Worm (Caenorhabditis elegans) whole organism, L4 larva: ENCODE measurements around the gene T28D9.16.

Source experiments
- D1046.2 ChIP-seq: fragments of 200-800 bp; sonication (Bioruptor generic); IDR thresholded peaks from 2 replicates; pipeline ENCODE4 v1.3.6; 2022; ENCODE audit warnings: missing genetic modification characterization, missing compliant biosample characterization
- F10B5.3 ChIP-seq: sonication (generic microtip); optimal IDR thresholded peaks from 2 replicates; lab custom pipeline; 2016; ENCODE audit warnings: mild to moderate bottlenecking, missing genetic modification characterization, missing compliant biosample characterization
- F26F4.8 ChIP-seq: fragments of 200-800 bp; sonication (Bioruptor generic); conservative IDR thresholded peaks from 2 replicates; pipeline ENCODE4 v1.3.6; 2022; ENCODE audit warnings: missing genetic modification characterization, missing compliant biosample characterization
- R02D3.7 ChIP-seq: fragments of 150-350 bp; sonication (generic microtip); optimal IDR thresholded peaks from 3 replicates; lab custom pipeline; 2014; ENCODE audit warnings: missing biosample characterization, missing genetic modification characterization
- T20F7.1 ChIP-seq: fragments of 200-800 bp; sonication (Bioruptor generic); optimal IDR thresholded peaks from 2 replicates; lab custom pipeline; 2018; ENCODE audit warnings: mild to moderate bottlenecking, missing genetic modification characterization, missing compliant biosample characterization
- T26A8.4 ChIP-seq: fragments of 200-800 bp; sonication (Bioruptor generic); IDR thresholded peaks from 2 replicates; pipeline ENCODE4 v1.3.6; 2022; ENCODE audit warnings: missing genetic modification characterization, missing compliant biosample characterization
- Y105C5A.15 ChIP-seq: fragments of 200-800 bp; sonication (Bioruptor generic); IDR thresholded peaks from 2 replicates; pipeline ENCODE4 v1.3.6; 2022; ENCODE audit warnings: missing genetic modification characterization, missing compliant biosample characterization
- ZK337.2 ChIP-seq: fragments of 200-800 bp; sonication (Bioruptor generic); IDR thresholded peaks from 2 replicates; pipeline ENCODE4 v1.3.6; 2022; ENCODE audit warnings: missing genetic modification reagents, missing genetic modification characterization, missing compliant biosample characterization
- ZK546.5 ChIP-seq, 2 experiments: sonication (generic microtip); optimal IDR thresholded peaks; 2 replicates each; lab custom pipeline; 2017; ENCODE audit warnings: missing biosample characterization in 2 of 2, missing genetic modification characterization in 2 of 2
- aha-1 ChIP-seq: fragments of 150-350 bp; peaks from one replicate; lab custom pipeline; 2014; ENCODE audit warnings: missing biosample characterization, missing genetic modification characterization
- aly-2 ChIP-seq: sonication (generic microtip); optimal IDR thresholded peaks from 2 replicates; lab custom pipeline; 2018; ENCODE audit warnings: missing biosample characterization, missing genetic modification characterization
- arid-1 ChIP-seq: fragments of 200-800 bp; sonication (Bioruptor generic); conservative IDR thresholded peaks from 2 replicates; pipeline ENCODE4 v1.3.6; 2022; ENCODE audit warnings: missing genetic modification reagents, missing genetic modification characterization, missing compliant biosample characterization
- ceh-32 ChIP-seq: sonication (generic microtip); optimal IDR thresholded peaks from 2 replicates; lab custom pipeline; 2016; ENCODE audit warnings: mild to moderate bottlenecking, missing genetic modification characterization, missing compliant biosample characterization; ENCODE audit not compliant: poor library complexity
- ctbp-1 ChIP-seq: fragments of 200-800 bp; sonication (Bioruptor generic); IDR thresholded peaks from 2 replicates; pipeline ENCODE4 v1.3.6; 2022; ENCODE audit warnings: missing genetic modification reagents, missing genetic modification characterization, missing compliant biosample characterization
- dve-1 ChIP-seq: sonication (generic microtip); optimal IDR thresholded peaks from 2 replicates; lab custom pipeline; 2017; ENCODE audit warnings: antibody characterized with exemption, mild to moderate bottlenecking, missing genetic modification characterization, missing compliant biosample characterization; ENCODE audit not compliant: insufficient read depth
- egl-27 ChIP-seq: sonication (generic microtip); optimal IDR thresholded peaks from 3 replicates; lab custom pipeline; 2017; ENCODE audit warnings: missing biosample characterization, missing genetic modification reagents, missing genetic modification characterization
- hmg-1.1 ChIP-seq: fragments of 200-800 bp; sonication (Bioruptor generic); IDR thresholded peaks from 2 replicates; pipeline ENCODE4 v1.3.6; 2022; ENCODE audit warnings: missing genetic modification reagents, missing genetic modification characterization, missing compliant biosample characterization
- lim-7 ChIP-seq: fragments of 200-800 bp; sonication (Bioruptor generic); IDR thresholded peaks from 2 replicates; pipeline ENCODE4 v1.3.6; 2022; ENCODE audit warnings: missing genetic modification characterization, missing compliant biosample characterization
- lin-38 ChIP-seq: fragments of 200-800 bp; sonication (Bioruptor generic); IDR thresholded peaks from 2 replicates; pipeline ENCODE4 v1.3.6; 2022; ENCODE audit warnings: missing genetic modification reagents, missing genetic modification characterization, missing compliant biosample characterization
- lin-39 ChIP-seq: fragments of 150-350 bp; optimal IDR thresholded peaks from 2 replicates; lab custom pipeline; 2014; ENCODE audit warnings: missing biosample characterization, missing genetic modification reagents, missing genetic modification characterization
- lsy-2 ChIP-seq, 2 experiments: fragments of 150-350 bp in 1 of 2; sonication (generic microtip) in 1 of 2; optimal IDR thresholded peaks; 2 replicates each; lab custom pipeline; 2014 to 2017; ENCODE audit warnings: missing biosample characterization in 2 of 2, missing genetic modification characterization in 2 of 2
- mdl-1 ChIP-seq, 2 experiments: fragments of 150-350 bp in 1 of 2; sonication (generic microtip) in 1 of 2; optimal IDR thresholded peaks; 2 replicates each; lab custom pipeline; 2014 to 2017; ENCODE audit warnings: missing biosample characterization in 2 of 2, missing genetic modification characterization in 2 of 2
- mdt-29 ChIP-seq: fragments of 200-800 bp; sonication (Bioruptor generic); IDR thresholded peaks from 2 replicates; pipeline ENCODE4 v1.3.6; 2022; ENCODE audit warnings: missing genetic modification reagents, missing genetic modification characterization, missing compliant biosample characterization
- mep-1 ChIP-seq: fragments of 150-350 bp; sonication (generic microtip); optimal IDR thresholded peaks from 3 replicates; lab custom pipeline; 2014; ENCODE audit warnings: missing biosample characterization, missing genetic modification characterization
- mes-2 ChIP-seq: sonication (generic microtip); optimal IDR thresholded peaks from 2 replicates; lab custom pipeline; 2016; ENCODE audit warnings: missing genotype, mild to moderate bottlenecking, missing genetic modification characterization, missing compliant biosample characterization; ENCODE audit not compliant: poor library complexity, severe bottlenecking
- nhr-10 ChIP-seq: fragments of 150-350 bp; optimal IDR thresholded peaks from 2 replicates; lab custom pipeline; 2014; ENCODE audit warnings: missing biosample characterization, missing genetic modification characterization
- nhr-111 ChIP-seq: fragments of 200-800 bp; sonication (Bioruptor generic); optimal IDR thresholded peaks from 2 replicates; lab custom pipeline; 2018; ENCODE audit warnings: mild to moderate bottlenecking, missing genetic modification characterization, missing compliant biosample characterization
- nhr-237 ChIP-seq: sonication (generic microtip); optimal IDR thresholded peaks from 2 replicates; lab custom pipeline; 2017; ENCODE audit warnings: missing biosample characterization, missing genetic modification characterization
- nhr-25 ChIP-seq: sonication (generic microtip); optimal IDR thresholded peaks from 2 replicates; lab custom pipeline; 2017; ENCODE audit warnings: missing genetic modification characterization, mild to moderate bottlenecking, missing compliant biosample characterization, antibody characterized with exemption, moderate library complexity, borderline replicate concordance; ENCODE audit not compliant: insufficient read depth
- nhr-42 ChIP-seq: fragments of 200-800 bp; sonication (Bioruptor generic); IDR thresholded peaks from 2 replicates; pipeline ENCODE4 v1.3.6; 2022; ENCODE audit warnings: missing genetic modification characterization, missing compliant biosample characterization
- pha-4 ChIP-seq, 2 experiments: fragments of 150-350 bp in 1 of 2; fragments of 200-800 bp in 1 of 2; sonication (Bioruptor generic) in 1 of 2; IDR thresholded peaks in 1 of 2; optimal IDR thresholded peaks in 1 of 2; 2 replicates each; pipeline versions ENCODE4 v1.3.6 to Lab custom; 2014 to 2022; ENCODE audit warnings: missing genetic modification characterization in 2 of 2, missing genetic modification reagents in 2 of 2, missing biosample characterization in 1 of 2, missing compliant biosample characterization in 1 of 2
- php-3 ChIP-seq: fragments of 200-800 bp; sonication (Bioruptor generic); IDR thresholded peaks from 2 replicates; pipeline ENCODE4 v1.3.6; 2022; ENCODE audit warnings: missing genetic modification reagents, missing genetic modification characterization, missing compliant biosample characterization
- rbr-2 ChIP-seq: sonication (generic microtip); optimal IDR thresholded peaks from 2 replicates; lab custom pipeline; 2016; ENCODE audit warnings: missing genotype, missing genetic modification characterization, missing compliant biosample characterization
- skn-1 ChIP-seq: fragments of 150-350 bp; optimal IDR thresholded peaks from 2 replicates; lab custom pipeline; 2014; ENCODE audit warnings: missing biosample characterization, missing genetic modification characterization
- snpc-4 ChIP-seq: fragments of 150-350 bp; optimal IDR thresholded peaks from 2 replicates; lab custom pipeline; 2014; ENCODE audit warnings: missing biosample characterization, missing genetic modification characterization
- spr-3 ChIP-seq: fragments of 200-800 bp; sonication (Bioruptor generic); optimal IDR thresholded peaks from 2 replicates; lab custom pipeline; 2018; ENCODE audit warnings: mild to moderate bottlenecking, missing genetic modification characterization, missing compliant biosample characterization
- tra-1 ChIP-seq: fragments of 200-800 bp; sonication (Bioruptor generic); IDR thresholded peaks from 2 replicates; pipeline ENCODE4 v1.3.6; 2022; ENCODE audit warnings: missing genetic modification reagents, missing genetic modification characterization, missing compliant biosample characterization
- unc-62 ChIP-seq, 3 experiments: fragments of 150-350 bp in 1 of 3; sonication (generic microtip); optimal IDR thresholded peaks in 2 of 3; peaks in 1 of 3; 1 replicate in 1 of 3; 2 replicates in 2 of 3; lab custom pipeline; 2014 to 2017; ENCODE audit warnings: missing biosample characterization in 3 of 3, missing genetic modification characterization in 3 of 3, missing genetic modification reagents in 3 of 3, missing genotype in 1 of 3
- vab-7 ChIP-seq: fragments of 200-800 bp; sonication (Bioruptor generic); IDR thresholded peaks from 2 replicates; pipeline ENCODE4 v1.3.6; 2022; ENCODE audit warnings: missing genetic modification reagents, missing genetic modification characterization, missing compliant biosample characterization
- zip-11 ChIP-seq: fragments of 200-800 bp; sonication (Bioruptor generic); IDR thresholded peaks from 2 replicates; pipeline ENCODE4 v1.3.6; 2022; ENCODE audit warnings: missing genetic modification characterization, missing compliant biosample characterization
- ztf-7 ChIP-seq: fragments of 150-350 bp; optimal IDR thresholded peaks from 2 replicates; lab custom pipeline; 2014; ENCODE audit warnings: missing biosample characterization, missing genetic modification characterization

The T28D9.16 gene

ce11 chrII:6500161-6500560 lies 24.7 kb downstream of the T28D9.16 start, which contains the start of gene R05G9.5:
Gene R05G9.5 (minus strand): TSS chrII:6500261.
- TF ChIP-seq spr-3 (GFP tag; lab: Kevin White, UChicago) = no peak
- no peak for TF ChIP-seq hmg-1.1 (GFP tag; lab: Robert Waterston, UW)

- TF ChIP-seq pha-4 (GFP tag; IDR thresholded peaks at IDR 0.05; lab: Robert Waterston, UW) = no peak
- TF ChIP-seq pha-4 (tag; optimal IDR thresholded peaks at IDR 0.05; lab: Kevin White, UChicago) = no peak
- TF ChIP-seq mep-1 (tag; lab: Kevin White, UChicago) = no peak
- no peak for TF ChIP-seq dve-1
- no peak for TF ChIP-seq D1046.2 (GFP tag; lab: Robert Waterston, UW)
Measured at ce11 chrII:6501420-6501819, 25.9 kb downstream of the T28D9.16 start, which contains the start of gene R05G9.3. Gene R05G9.3 (minus strand): TSS chrII:6501520.

ce11 chrII:6502826-6503225 lies 27.3 kb downstream of the T28D9.16 start, which contains the start of gene R05G9.1:
Gene R05G9.1 (plus strand): TSS chrII:6503168.
- TF ChIP-seq aha-1 (tag; lab: Kevin White, UChicago) = no peak
- TF ChIP-seq ztf-7 (tag; lab: Kevin White, UChicago) = no peak
- no peak for TF ChIP-seq lin-39 (tag; lab: Kevin White, UChicago)
- no peak for TF ChIP-seq mes-2
- no peak for TF ChIP-seq dve-1
- no peak for TF ChIP-seq ceh-32 (tag; lab: Kevin White, UChicago)
- TF ChIP-seq lin-38 = no peak
- TF ChIP-seq hmg-1.1 (GFP tag; lab: Robert Waterston, UW) = no peak
- no peak for TF ChIP-seq T26A8.4
- no peak for TF ChIP-seq R02D3.7
- TF ChIP-seq, all 104 proteins: peak for 0

- peak in 1 of 2 experiments; percentile 94 for TF ChIP-seq unc-62 (GFP tag; optimal IDR thresholded peaks at IDR 0.05 in 1 of 2; lab: Kevin White, UChicago)
- TF ChIP-seq unc-62 (tag; optimal IDR thresholded peaks at IDR 0.05; lab: Kevin White, UChicago) = no peak
- TF ChIP-seq R02D3.7 = no peak
- TF ChIP-seq ctbp-1 (GFP tag; lab: Robert Waterston, UW) = no peak
Measured at ce11 chrII:6513357-6513756, 37.9 kb downstream of the T28D9.16 start.

ce11 chrII:6513911-6514310 lies 38.4 kb downstream of the T28D9.16 start, which contains the start of gene R05G9R.1:
Gene R05G9R.1 (minus strand): TSS chrII:6514011.
- TF ChIP-seq zip-11 (GFP tag; lab: Robert Waterston, UW) = no peak
- TF ChIP-seq lin-38 = no peak
- TF ChIP-seq ZK546.5 (tag; optimal IDR thresholded peaks at IDR 0.05; lab: Kevin White, UChicago) = no peak
- TF ChIP-seq aly-2 = no peak
- no peak for TF ChIP-seq nhr-237
- TF ChIP-seq nhr-111 = no peak
- no peak for TF ChIP-seq F10B5.3 (tag; lab: Kevin White, UChicago)
- no peak for TF ChIP-seq T20F7.1
- TF ChIP-seq T26A8.4 = no peak
- TF ChIP-seq, all 104 proteins: peak for 0

- TF ChIP-seq lim-7 (GFP tag; lab: Robert Waterston, UW) (no peak), F26F4.8 (no peak), egl-27 (tag; lab: Kevin White, UChicago) (no peak), arid-1 (GFP tag; lab: Robert Waterston, UW) (no peak), spr-3 (GFP tag; lab: Kevin White, UChicago) (no peak), ZK337.2 (GFP tag; lab: Robert Waterston, UW) (no peak), nhr-42 (GFP tag; lab: Robert Waterston, UW) (no peak), lsy-2 (tag; optimal IDR thresholded peaks at IDR 0.05; lab: Kevin White, UChicago) (no peak), php-3 (GFP tag; lab: Robert Waterston, UW) (no peak), Y105C5A.15 (GFP tag; lab: Robert Waterston, UW) (no peak), mdl-1 (tag; optimal IDR thresholded peaks at IDR 0.05; lab: Kevin White, UChicago) (no peak), nhr-237 (no peak), mdt-29 (GFP tag; lab: Robert Waterston, UW) (no peak), rbr-2 (tag; lab: Kevin White, UChicago) (no peak), tra-1 (GFP tag; lab: Robert Waterston, UW) (no peak), vab-7 (GFP tag; lab: Robert Waterston, UW) (no peak), skn-1 (no peak), nhr-10 (tag; lab: Kevin White, UChicago) (no peak), snpc-4 (tag; lab: Kevin White, UChicago) (no peak), nhr-25 (no peak)
Measured at ce11 chrII:6516276-6516675, 40.8 kb downstream of the T28D9.16 start, which contains the start of gene C56E6.7. Gene C56E6.7 (plus strand): TSS chrII:6516576.
